Worm (Caenorhabditis elegans) whole organism, L4/young adult: ENCODE measurements around the gene C09H5.7.
A peak's percentile ranks its signal among the peaks of the same experiment; 100 is the strongest.

Source experiments
- W03F9.2 ChIP-seq: fragments of 150-350 bp; optimal IDR thresholded peaks from 2 replicates; lab custom pipeline; 2014; ENCODE audit warnings: missing biosample characterization, missing genetic modification characterization
- dao-5 ChIP-seq: sonication (generic microtip); optimal IDR thresholded peaks from 2 replicates; lab custom pipeline; 2016; ENCODE audit warnings: missing genotype, missing genetic modification characterization, moderate library complexity, missing compliant biosample characterization
- him-1 ChIP-seq: sonication (generic microtip); optimal IDR thresholded peaks from 2 replicates; lab custom pipeline; 2016; ENCODE audit warnings: missing genotype, missing genetic modification reagents, missing genetic modification characterization, missing compliant biosample characterization

- TF ChIP-seq him-1 (tag; lab: Kevin White, UChicago), result peak; percentile 13
- TF ChIP-seq dao-5 (tag; lab: Kevin White, UChicago), result no peak
- TF ChIP-seq W03F9.2 (tag; lab: Kevin White, UChicago), result no peak
Observed at ce11 chrV:8130149-8130661, 45.2 kb upstream of the C09H5.7 start, which contains the start of gene snap-1.
